Worm (Caenorhabditis elegans) whole organism, L4 larva: ENCODE results near the gene Y38A10A.2.

Source experiments
- D1046.2 ChIP-seq: fragments of 200-800 bp; sonication (Bioruptor generic); IDR thresholded peaks from 2 replicates; pipeline ENCODE4 v1.3.6; 2022; ENCODE audit warnings: missing genetic modification characterization, missing compliant biosample characterization
- R02D3.7 ChIP-seq: fragments of 150-350 bp; sonication (generic microtip); optimal IDR thresholded peaks from 3 replicates; lab custom pipeline; 2014; ENCODE audit warnings: missing biosample characterization, missing genetic modification characterization
- Y75B8A.6 ChIP-seq: fragments of 200-800 bp; sonication (Bioruptor generic); IDR thresholded peaks from 2 replicates; pipeline ENCODE4 v1.3.6; 2022; ENCODE audit warnings: missing genetic modification reagents, missing genetic modification characterization, missing compliant biosample characterization
- ZK337.2 ChIP-seq: fragments of 200-800 bp; sonication (Bioruptor generic); IDR thresholded peaks from 2 replicates; pipeline ENCODE4 v1.3.6; 2022; ENCODE audit warnings: missing genetic modification reagents, missing genetic modification characterization, missing compliant biosample characterization
- aha-1 ChIP-seq: fragments of 150-350 bp; peaks from one replicate; lab custom pipeline; 2014; ENCODE audit warnings: missing biosample characterization, missing genetic modification characterization
- ceh-20 ChIP-seq: fragments of 200-800 bp; sonication (Bioruptor generic); IDR thresholded peaks from 2 replicates; pipeline ENCODE4 v1.3.6; 2022; ENCODE audit warnings: missing genetic modification reagents, missing genetic modification characterization, missing compliant biosample characterization
- ceh-28 ChIP-seq: fragments of 150-350 bp; optimal IDR thresholded peaks from 2 replicates; lab custom pipeline; 2014; ENCODE audit warnings: missing biosample characterization, missing genetic modification reagents, missing genetic modification characterization
- ceh-32 ChIP-seq: sonication (generic microtip); optimal IDR thresholded peaks from 2 replicates; lab custom pipeline; 2016; ENCODE audit warnings: mild to moderate bottlenecking, missing genetic modification characterization, missing compliant biosample characterization; ENCODE audit not compliant: poor library complexity
- ceh-62 ChIP-seq: sonication (generic microtip); optimal IDR thresholded peaks from 2 replicates; lab custom pipeline; 2017; ENCODE audit warnings: missing biosample characterization, missing genetic modification characterization
- ceh-82 ChIP-seq: sonication (generic microtip); optimal IDR thresholded peaks from 2 replicates; lab custom pipeline; 2017; ENCODE audit warnings: missing biosample characterization, missing genetic modification characterization
- ctbp-1 ChIP-seq: fragments of 200-800 bp; sonication (Bioruptor generic); IDR thresholded peaks from 2 replicates; pipeline ENCODE4 v1.3.6; 2022; ENCODE audit warnings: missing genetic modification reagents, missing genetic modification characterization, missing compliant biosample characterization
- dmd-9 ChIP-seq: fragments of 200-800 bp; sonication (Bioruptor generic); IDR thresholded peaks from 2 replicates; pipeline ENCODE4 v1.3.6; 2022; ENCODE audit warnings: missing genetic modification reagents, missing genetic modification characterization, missing compliant biosample characterization
- dpl-1 ChIP-seq: fragments of 150-350 bp; optimal IDR thresholded peaks from 2 replicates; lab custom pipeline; 2014; ENCODE audit warnings: missing biosample characterization, missing genetic modification reagents, missing genetic modification characterization
- dve-1 ChIP-seq: sonication (generic microtip); optimal IDR thresholded peaks from 2 replicates; lab custom pipeline; 2017; ENCODE audit warnings: antibody characterized with exemption, mild to moderate bottlenecking, missing genetic modification characterization, missing compliant biosample characterization; ENCODE audit not compliant: insufficient read depth
- fkh-10 ChIP-seq: fragments of 150-350 bp; optimal IDR thresholded peaks from 2 replicates; lab custom pipeline; 2014; ENCODE audit warnings: missing biosample characterization, missing genetic modification reagents, missing genetic modification characterization
- hif-1 ChIP-seq, 2 experiments: sonication (generic microtip); optimal IDR thresholded peaks; 2 replicates each; lab custom pipeline; 2016 to 2017; ENCODE audit warnings: missing compliant biosample characterization in 2 of 2, missing genetic modification characterization in 2 of 2, missing genetic modification reagents in 2 of 2, missing genotype in 2 of 2, mild to moderate bottlenecking in 1 of 2
- hmg-1.1 ChIP-seq: fragments of 200-800 bp; sonication (Bioruptor generic); IDR thresholded peaks from 2 replicates; pipeline ENCODE4 v1.3.6; 2022; ENCODE audit warnings: missing genetic modification reagents, missing genetic modification characterization, missing compliant biosample characterization
- lin-13 ChIP-seq: fragments of 150-350 bp; optimal IDR thresholded peaks from 2 replicates; lab custom pipeline; 2014; ENCODE audit warnings: missing biosample characterization, missing genetic modification reagents, missing genetic modification characterization
- lin-15B ChIP-seq: fragments of 150-350 bp; sonication (generic microtip); optimal IDR thresholded peaks from 3 replicates; lab custom pipeline; 2014; ENCODE audit warnings: missing biosample characterization, missing genetic modification characterization
- lin-29 ChIP-seq: fragments of 200-800 bp; sonication (Bioruptor generic); IDR thresholded peaks from 2 replicates; pipeline ENCODE4 v1.3.6; 2022; ENCODE audit warnings: missing genetic modification reagents, missing genetic modification characterization, missing compliant biosample characterization
- lir-3 ChIP-seq: sonication (generic microtip); optimal IDR thresholded peaks from 2 replicates; lab custom pipeline; 2016; ENCODE audit warnings: mild to moderate bottlenecking, missing genetic modification characterization, missing compliant biosample characterization
- lsy-2 ChIP-seq, 2 experiments: fragments of 150-350 bp in 1 of 2; sonication (generic microtip) in 1 of 2; optimal IDR thresholded peaks; 2 replicates each; lab custom pipeline; 2014 to 2017; ENCODE audit warnings: missing biosample characterization in 2 of 2, missing genetic modification characterization in 2 of 2
- madf-5 ChIP-seq, 2 experiments: fragments of 200-800 bp; sonication (Bioruptor generic); IDR thresholded peaks; 2 replicates each; pipeline ENCODE4 v1.3.6; 2022; ENCODE audit warnings: missing compliant biosample characterization in 2 of 2, missing genetic modification characterization in 2 of 2
- mdt-29 ChIP-seq: fragments of 200-800 bp; sonication (Bioruptor generic); IDR thresholded peaks from 2 replicates; pipeline ENCODE4 v1.3.6; 2022; ENCODE audit warnings: missing genetic modification reagents, missing genetic modification characterization, missing compliant biosample characterization
- mep-1 ChIP-seq: fragments of 150-350 bp; sonication (generic microtip); optimal IDR thresholded peaks from 3 replicates; lab custom pipeline; 2014; ENCODE audit warnings: missing biosample characterization, missing genetic modification characterization
- mxl-2 ChIP-seq: fragments of 200-800 bp; sonication (Bioruptor generic); conservative IDR thresholded peaks from 2 replicates; pipeline ENCODE4 v1.3.6; 2022; ENCODE audit warnings: missing genetic modification reagents, missing genetic modification characterization, missing compliant biosample characterization
- nhr-10 ChIP-seq: fragments of 150-350 bp; optimal IDR thresholded peaks from 2 replicates; lab custom pipeline; 2014; ENCODE audit warnings: missing biosample characterization, missing genetic modification characterization
- nhr-102 ChIP-seq: sonication (generic microtip); optimal IDR thresholded peaks from 2 replicates; lab custom pipeline; 2016; ENCODE audit warnings: mild to moderate bottlenecking, missing genetic modification characterization, moderate library complexity, missing compliant biosample characterization
- nhr-11 ChIP-seq: fragments of 150-350 bp; optimal IDR thresholded peaks from 2 replicates; lab custom pipeline; 2014; ENCODE audit warnings: missing biosample characterization, missing genetic modification characterization
- nhr-25 ChIP-seq: sonication (generic microtip); optimal IDR thresholded peaks from 2 replicates; lab custom pipeline; 2017; ENCODE audit warnings: missing genetic modification characterization, mild to moderate bottlenecking, missing compliant biosample characterization, antibody characterized with exemption, moderate library complexity, borderline replicate concordance; ENCODE audit not compliant: insufficient read depth
- nhr-42 ChIP-seq: fragments of 200-800 bp; sonication (Bioruptor generic); IDR thresholded peaks from 2 replicates; pipeline ENCODE4 v1.3.6; 2022; ENCODE audit warnings: missing genetic modification characterization, missing compliant biosample characterization
- nhr-48 ChIP-seq: sonication (generic microtip); optimal IDR thresholded peaks from 2 replicates; lab custom pipeline; 2016; ENCODE audit warnings: mild to moderate bottlenecking, missing genetic modification characterization, missing compliant biosample characterization
- nhr-6 ChIP-seq: fragments of 150-350 bp; optimal IDR thresholded peaks from 2 replicates; lab custom pipeline; 2014; ENCODE audit warnings: missing biosample characterization, missing genetic modification characterization
- nhr-77 ChIP-seq: fragments of 150-350 bp; optimal IDR thresholded peaks from 2 replicates; lab custom pipeline; 2014; ENCODE audit warnings: missing biosample characterization, missing genetic modification characterization
- php-3 ChIP-seq: fragments of 200-800 bp; sonication (Bioruptor generic); IDR thresholded peaks from 2 replicates; pipeline ENCODE4 v1.3.6; 2022; ENCODE audit warnings: missing genetic modification reagents, missing genetic modification characterization, missing compliant biosample characterization
- saeg-2 ChIP-seq: fragments of 200-800 bp; sonication (Bioruptor generic); IDR thresholded peaks from 2 replicates; pipeline ENCODE4 v1.3.6; 2022; ENCODE audit warnings: missing genetic modification reagents, missing genetic modification characterization, missing compliant biosample characterization
- sdz-12 ChIP-seq: fragments of 200-800 bp; sonication (Bioruptor generic); optimal IDR thresholded peaks from 2 replicates; lab custom pipeline; 2018; ENCODE audit warnings: mild to moderate bottlenecking, missing genetic modification characterization, missing compliant biosample characterization
- set-16 ChIP-seq: fragments of 200-800 bp; sonication (Bioruptor generic); IDR thresholded peaks from 2 replicates; pipeline ENCODE4 v1.3.6; 2022; ENCODE audit warnings: missing genetic modification reagents, missing genetic modification characterization, missing compliant biosample characterization
- spr-3 ChIP-seq: fragments of 200-800 bp; sonication (Bioruptor generic); optimal IDR thresholded peaks from 2 replicates; lab custom pipeline; 2018; ENCODE audit warnings: mild to moderate bottlenecking, missing genetic modification characterization, missing compliant biosample characterization
- tag-97 ChIP-seq: fragments of 200-800 bp; sonication (Bioruptor generic); IDR thresholded peaks from 2 replicates; pipeline ENCODE4 v1.3.6; 2022; ENCODE audit warnings: missing genetic modification characterization, missing compliant biosample characterization
- unc-39 ChIP-seq: sonication (generic microtip); optimal IDR thresholded peaks from 2 replicates; lab custom pipeline; 2017; ENCODE audit warnings: missing biosample characterization, missing genetic modification characterization
- unc-62 ChIP-seq, 3 experiments: fragments of 150-350 bp in 1 of 3; sonication (generic microtip); optimal IDR thresholded peaks in 2 of 3; peaks in 1 of 3; 1 replicate in 1 of 3; 2 replicates in 2 of 3; lab custom pipeline; 2014 to 2017; ENCODE audit warnings: missing biosample characterization in 3 of 3, missing genetic modification characterization in 3 of 3, missing genetic modification reagents in 3 of 3, missing genotype in 1 of 3
- vab-7 ChIP-seq: fragments of 200-800 bp; sonication (Bioruptor generic); IDR thresholded peaks from 2 replicates; pipeline ENCODE4 v1.3.6; 2022; ENCODE audit warnings: missing genetic modification reagents, missing genetic modification characterization, missing compliant biosample characterization
- zag-1 ChIP-seq: fragments of 150-350 bp; optimal IDR thresholded peaks from 2 replicates; lab custom pipeline; 2014; ENCODE audit warnings: missing biosample characterization, missing genetic modification characterization
- zfp-2 ChIP-seq: sonication (generic microtip); optimal IDR thresholded peaks from 2 replicates; lab custom pipeline; 2016; ENCODE audit warnings: mild to moderate bottlenecking, missing genetic modification characterization, missing compliant biosample characterization
- zip-11 ChIP-seq: fragments of 200-800 bp; sonication (Bioruptor generic); IDR thresholded peaks from 2 replicates; pipeline ENCODE4 v1.3.6; 2022; ENCODE audit warnings: missing genetic modification characterization, missing compliant biosample characterization
- zip-2 ChIP-seq: fragments of 150-350 bp; optimal IDR thresholded peaks from 2 replicates; lab custom pipeline; 2014; ENCODE audit warnings: missing biosample characterization, missing genetic modification characterization
- ztf-11 ChIP-seq: fragments of 150-350 bp; optimal IDR thresholded peaks from 2 replicates; lab custom pipeline; 2014; ENCODE audit warnings: missing biosample characterization, missing genetic modification characterization
- ztf-7 ChIP-seq: fragments of 150-350 bp; optimal IDR thresholded peaks from 2 replicates; lab custom pipeline; 2014; ENCODE audit warnings: missing biosample characterization, missing genetic modification characterization

Y38A10A.2 gene

ce11 chrV:6043275-6044271 lies 19.7 kb downstream of the Y38A10A.2 start, which contains the start of gene cpi-2 (continued):
- TF ChIP-seq dmd-9, result no peak
- TF ChIP-seq ztf-7 (tag; lab: Kevin White, UChicago), result peak; percentile 36
- no peak for TF ChIP-seq D1046.2
- no peak for TF ChIP-seq zag-1 (tag; lab: Kevin White, UChicago)
- peak in 1 of 2 experiments; percentile 24 for TF ChIP-seq hif-1 (tag; optimal IDR thresholded peaks at IDR 0.05; lab: Kevin White, UChicago)
- no peak for TF ChIP-seq ztf-11 (tag; lab: Kevin White, UChicago)
- no peak for TF ChIP-seq lin-13 (GFP tag; lab: Kevin White, UChicago)
- TF ChIP-seq lsy-2 (tag; optimal IDR thresholded peaks at IDR 0.05; lab: Kevin White, UChicago), result peak in 1 of 2 experiments; percentile 49
- no peak for TF ChIP-seq zip-11 (GFP tag; lab: Robert Waterston, UW)
- TF ChIP-seq lin-29 (GFP tag; lab: Robert Waterston, UW), result no peak
- no peak for TF ChIP-seq mdt-29 (GFP tag; lab: Robert Waterston, UW)
- TF ChIP-seq fkh-10 (GFP tag; lab: Kevin White, UChicago), result no peak
- TF ChIP-seq nhr-25 (tag; lab: Kevin White, UChicago), result no peak
- no peak for TF ChIP-seq sdz-12 (GFP tag; lab: Kevin White, UChicago)
- TF ChIP-seq ceh-20 (GFP tag; lab: Robert Waterston, UW), result no peak
- peak; percentile 64 for TF ChIP-seq hmg-1.1
- TF ChIP-seq lin-15B, result no peak
- no peak for TF ChIP-seq nhr-102
- no peak for TF ChIP-seq aha-1 (tag; lab: Kevin White, UChicago)
- TF ChIP-seq lir-3, result no peak
- no peak for TF ChIP-seq ceh-82 (tag; lab: Kevin White, UChicago)
- peak; percentile 24 for TF ChIP-seq mep-1 (tag; lab: Kevin White, UChicago)
- TF ChIP-seq ceh-32 (tag; lab: Kevin White, UChicago), result no peak
- no peak for TF ChIP-seq nhr-11 (tag; lab: Kevin White, UChicago)
- TF ChIP-seq saeg-2 (GFP tag; lab: Robert Waterston, UW), result no peak
- TF ChIP-seq madf-5 (GFP tag; IDR thresholded peaks at IDR 0.05; lab: Robert Waterston, UW), result no peak
- TF ChIP-seq dpl-1, result peak; percentile 80
- TF ChIP-seq R02D3.7, result no peak
- no peak for TF ChIP-seq spr-3 (GFP tag; lab: Kevin White, UChicago)
- TF ChIP-seq nhr-48 (tag; lab: Kevin White, UChicago), result peak; percentile 16
- no peak for TF ChIP-seq unc-39 (tag; lab: Kevin White, UChicago)
- TF ChIP-seq mxl-2 (GFP tag; lab: Robert Waterston, UW), result no peak
- peak; percentile 77 for TF ChIP-seq dve-1
- TF ChIP-seq nhr-77, result no peak
- no peak for TF ChIP-seq ctbp-1 (GFP tag; lab: Robert Waterston, UW)
- TF ChIP-seq vab-7, result no peak
- peak; percentile 67 for TF ChIP-seq nhr-6 (tag; lab: Kevin White, UChicago)
- no peak for TF ChIP-seq nhr-10 (tag; lab: Kevin White, UChicago)
- no peak for TF ChIP-seq Y75B8A.6 (GFP tag; lab: Robert Waterston, UW)
- no peak for TF ChIP-seq zip-2
- peak in 1 of 2 experiments; percentile 78 for TF ChIP-seq unc-62 (GFP tag; optimal IDR thresholded peaks at IDR 0.05 in 1 of 2; lab: Kevin White, UChicago)
- no peak for TF ChIP-seq unc-62 (tag; optimal IDR thresholded peaks at IDR 0.05; lab: Kevin White, UChicago)
- TF ChIP-seq ceh-62 (tag; lab: Kevin White, UChicago), result no peak
- TF ChIP-seq ZK337.2 (GFP tag; lab: Robert Waterston, UW), result no peak
- peak; percentile 67 for TF ChIP-seq ceh-28 (tag; lab: Kevin White, UChicago)
- TF ChIP-seq set-16 (GFP tag; lab: Robert Waterston, UW), result no peak
- no peak for TF ChIP-seq nhr-42
- no peak for TF ChIP-seq tag-97
- TF ChIP-seq php-3 (GFP tag; lab: Robert Waterston, UW), result peak; percentile 40; the same call in 1 of the 2 replicates
- no peak for TF ChIP-seq zfp-2 (tag; lab: Kevin White, UChicago)
